Worm (Caenorhabditis elegans): ENCODE measurements around the gene gur-5.

- TF ChIP-seq mab-5 (tag; optimal IDR thresholded peaks at IDR 0.05) (no peak), elt-1 (tag; optimal IDR thresholded peaks at IDR 0.05; ENCODE audit: borderline replicate concordance, insufficient read depth) (no peak), lin-13 (tag; optimal IDR thresholded peaks at IDR 0.05) (no peak)
Measured at ce11 chrII:5238366-5238765, 46.8 kb upstream of the gur-5 start, which contains the start of gene pho-4.
